Fruit fly (Drosophila melanogaster) whole organism, prepupa: ENCODE results near the gene Octbeta1R.

Source experiments
- Blimp-1 ChIP-seq: fragments of 200-800 bp; sonication (Bioruptor generic); optimal IDR thresholded peaks from 3 replicates; lab custom pipeline; 2017; ENCODE audit warnings: missing biosample characterization, missing genetic modification characterization, mild to moderate bottlenecking, moderate library complexity, missing genetic modification reagents
- CG10631 ChIP-seq: fragments of 200-800 bp; sonication (Bioruptor generic); optimal IDR thresholded peaks from 2 replicates; lab custom pipeline; 2016; ENCODE audit warnings: missing biosample characterization, missing genetic modification characterization
- CG10669 ChIP-seq: fragments of 200-800 bp; sonication (Bioruptor generic); optimal IDR thresholded peaks from 3 replicates; lab custom pipeline; 2018; ENCODE audit warnings: missing biosample characterization, mild to moderate bottlenecking, missing genetic modification characterization, moderate library complexity
- CG11294 ChIP-seq: fragments of 200-800 bp; sonication (Bioruptor generic); IDR thresholded peaks from 2 replicates; pipeline ENCODE4 v1.3.6; 2022; ENCODE audit warnings: missing biosample characterization, missing genetic modification characterization
- CG15336 ChIP-seq: fragments of 200-800 bp; sonication (Bioruptor generic); IDR thresholded peaks from 2 replicates; pipeline ENCODE4 v1.3.6; 2022; ENCODE audit warnings: missing biosample characterization, missing genetic modification characterization
- CG1621 ChIP-seq: fragments of 200-800 bp; sonication (Bioruptor generic); optimal IDR thresholded peaks from 3 replicates; lab custom pipeline; 2018; ENCODE audit warnings: missing biosample characterization, mild to moderate bottlenecking, missing genetic modification characterization
- CG16779 ChIP-seq: fragments of 200-800 bp; sonication (Bioruptor generic); optimal IDR thresholded peaks from 3 replicates; lab custom pipeline; 2017; ENCODE audit warnings: missing biosample characterization, mild to moderate bottlenecking, missing genetic modification characterization
- CG3032 ChIP-seq: fragments of 200-800 bp; optimal IDR thresholded peaks from 2 replicates; lab custom pipeline; 2019; ENCODE audit warnings: missing biosample characterization, mild to moderate bottlenecking, missing genetic modification characterization, moderate library complexity
- CG32006 ChIP-seq: fragments of 200-800 bp; sonication (Bioruptor generic); optimal IDR thresholded peaks from 3 replicates; lab custom pipeline; 2017; ENCODE audit warnings: missing biosample characterization, mild to moderate bottlenecking, missing genetic modification characterization
- CG34406 ChIP-seq: fragments of 200-800 bp; sonication (Bioruptor generic); optimal IDR thresholded peaks from 3 replicates; lab custom pipeline; 2016; ENCODE audit warnings: missing biosample characterization, missing genetic modification characterization
- CG3919 ChIP-seq: fragments of 200-800 bp; sonication (Bioruptor generic); optimal IDR thresholded peaks from 3 replicates; lab custom pipeline; 2016; ENCODE audit warnings: missing biosample characterization, missing genetic modification characterization
- CG6163 ChIP-seq: fragments of 200-800 bp; sonication (Bioruptor generic); IDR thresholded peaks from 3 replicates; pipeline ENCODE4 v1.3.6; 2022; ENCODE audit warnings: missing biosample characterization, missing genetic modification characterization
- CG6276 ChIP-seq: fragments of 200-800 bp; sonication (Bioruptor generic); optimal IDR thresholded peaks from 2 replicates; lab custom pipeline; 2017; ENCODE audit warnings: missing biosample characterization, mild to moderate bottlenecking, missing genetic modification characterization
- CG6854 ChIP-seq: fragments of 200-800 bp; sonication (Bioruptor generic); optimal IDR thresholded peaks from 2 replicates; lab custom pipeline; 2017; ENCODE audit warnings: missing biosample characterization, mild to moderate bottlenecking, missing genetic modification characterization
- CG8119 ChIP-seq: fragments of 200-800 bp; sonication (Bioruptor generic); IDR thresholded peaks from 3 replicates; pipeline ENCODE4 v1.3.6; 2022; ENCODE audit warnings: missing biosample characterization, missing genetic modification characterization
- CG8632 ChIP-seq: fragments of 200-800 bp; sonication (Bioruptor generic); optimal IDR thresholded peaks from 3 replicates; lab custom pipeline; 2016; ENCODE audit warnings: missing biosample characterization, missing genetic modification characterization
- Hr38 ChIP-seq: sonication (Bioruptor generic); optimal IDR thresholded peaks from 2 replicates; lab custom pipeline; 2016; ENCODE audit warnings: missing biosample characterization, missing genetic modification characterization
- Hr4 ChIP-seq: fragments of 200-800 bp; sonication (Bioruptor generic); optimal IDR thresholded peaks from 3 replicates; lab custom pipeline; 2016; ENCODE audit warnings: missing biosample characterization, missing genetic modification characterization
- Met ChIP-seq: fragments of 200-800 bp; sonication (Bioruptor generic); optimal IDR thresholded peaks from 3 replicates; lab custom pipeline; 2016; ENCODE audit warnings: missing biosample characterization, missing genetic modification characterization
- OdsH ChIP-seq: fragments of 200-800 bp; sonication (Bioruptor generic); optimal IDR thresholded peaks from 3 replicates; lab custom pipeline; 2016; ENCODE audit warnings: missing biosample characterization, missing genetic modification characterization
- Smox ChIP-seq: fragments of 200-800 bp; sonication (Bioruptor generic); optimal IDR thresholded peaks from 3 replicates; lab custom pipeline; 2016; ENCODE audit warnings: missing biosample characterization, missing genetic modification characterization
- Sox14 ChIP-seq: fragments of 200-800 bp; sonication (Bioruptor generic); optimal IDR thresholded peaks from 3 replicates; lab custom pipeline; 2016; ENCODE audit warnings: missing biosample characterization, missing genetic modification characterization
- acj6 ChIP-seq: fragments of 200-800 bp; sonication (Bioruptor generic); optimal IDR thresholded peaks from 3 replicates; lab custom pipeline; 2016; ENCODE audit warnings: missing biosample characterization, missing genetic modification characterization
- dsx ChIP-seq: fragments of 200-800 bp; optimal IDR thresholded peaks from 3 replicates; lab custom pipeline; 2019; ENCODE audit warnings: missing biosample characterization, mild to moderate bottlenecking, missing genetic modification characterization, moderate library complexity; ENCODE audit not compliant: poor library complexity, severe bottlenecking
- eg ChIP-seq: fragments of 200-800 bp; sonication (Bioruptor generic); IDR thresholded peaks from 3 replicates; pipeline ENCODE4 v1.3.6; 2022; ENCODE audit warnings: missing biosample characterization, missing genetic modification characterization
- esn ChIP-seq: fragments of 200-800 bp; sonication (Bioruptor generic); optimal IDR thresholded peaks from 2 replicates; lab custom pipeline; 2016; ENCODE audit warnings: missing biosample characterization, mild to moderate bottlenecking, missing genetic modification characterization, moderate library complexity
- fkh ChIP-seq: fragments of 200-800 bp; sonication (Bioruptor generic); optimal IDR thresholded peaks from 3 replicates; lab custom pipeline; 2017; ENCODE audit warnings: missing biosample characterization, mild to moderate bottlenecking, missing genetic modification characterization, moderate library complexity
- salr ChIP-seq, 2 experiments: fragments of 200-800 bp; sonication (Bioruptor generic); optimal IDR thresholded peaks; 3 replicates each; lab custom pipeline; 2016 to 2018; ENCODE audit warnings: missing biosample characterization in 2 of 2, missing genetic modification characterization in 2 of 2, mild to moderate bottlenecking in 1 of 2
- topi ChIP-seq: fragments of 200-800 bp; sonication (Bioruptor generic); optimal IDR thresholded peaks from 3 replicates; lab custom pipeline; 2016; ENCODE audit warnings: missing biosample characterization, missing genetic modification characterization

Octbeta1R gene

DNA sequence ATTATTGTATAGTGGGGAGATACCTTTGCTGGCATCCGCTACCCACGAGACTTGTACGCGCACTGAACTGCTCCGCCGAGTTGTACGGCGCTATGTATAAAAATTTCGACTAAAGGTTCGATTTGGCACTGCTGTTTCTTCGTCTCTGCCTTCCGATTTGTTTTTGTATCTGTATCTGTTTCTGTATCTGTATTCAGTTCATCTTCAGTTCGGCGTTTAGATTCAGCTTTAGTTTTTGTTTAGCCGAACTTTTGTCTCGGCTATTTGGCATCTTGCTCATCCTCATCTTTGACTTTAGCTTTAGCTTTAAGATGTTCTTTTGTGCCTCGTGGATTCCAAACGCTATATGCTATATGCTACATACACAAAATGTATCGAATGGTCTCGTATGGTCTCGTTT lies 65.5 kb downstream of the Octbeta1R start, which contains the start of gene sit:
sit (minus strand) TSS at position 71 of the 400 bp plus-strand sequence.
- TF ChIP-seq CG34406 (GFP tag; lab: Kevin White, UChicago) (no peak), eg (GFP tag; lab: Robert Waterston, UW) (no peak), CG15336 (GFP tag; lab: Robert Waterston, UW) (no peak), CG6163 (no peak)

DNA sequence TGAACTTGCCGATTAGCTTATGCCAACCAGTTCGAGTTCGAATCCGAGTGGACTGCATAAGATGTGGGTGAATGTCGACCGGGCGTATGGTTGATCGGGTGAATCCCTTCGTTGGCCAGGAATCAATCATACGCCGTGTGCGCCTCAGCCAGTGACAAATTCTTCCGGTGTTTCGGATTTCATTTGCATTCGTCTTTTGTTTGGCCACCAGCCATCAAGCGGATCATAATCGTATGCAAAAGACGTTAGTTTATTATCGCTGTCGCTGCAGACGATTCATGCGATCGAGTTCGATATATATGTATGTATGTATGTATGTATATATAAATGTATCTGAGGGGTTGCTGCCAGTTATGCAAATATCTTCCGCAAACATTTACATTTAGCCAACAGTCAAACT lies 67.1 kb downstream of the Octbeta1R start:
- TF ChIP-seq CG3032 (tag; lab: Kevin White, UChicago) (no peak), CG32006 (no peak)

DNA sequence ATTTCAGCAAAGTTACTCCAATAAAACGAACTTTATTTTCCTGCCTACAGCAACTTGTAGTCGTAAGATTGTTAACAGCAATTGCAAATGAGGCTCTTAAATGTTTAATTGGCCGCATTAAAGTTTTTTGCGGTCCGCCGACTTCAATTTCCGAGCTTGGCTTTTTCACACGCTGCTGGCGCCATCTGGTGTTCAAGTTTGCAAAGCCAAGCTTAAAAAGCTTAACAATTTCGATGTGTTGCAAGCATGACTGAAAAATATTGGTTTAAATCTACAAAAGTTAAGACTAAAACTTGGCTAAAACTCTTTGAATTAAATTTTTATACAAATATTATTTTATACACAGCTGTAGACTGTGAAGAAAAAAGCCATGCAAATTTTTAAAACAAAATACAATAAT lies 67.7 kb downstream of the Octbeta1R start:
- no peak for TF ChIP-seq acj6 (GFP tag; lab: Kevin White, UChicago)
- TF ChIP-seq Met (GFP tag; lab: Kevin White, UChicago): no peak
- no peak for TF ChIP-seq CG10631 (GFP tag; lab: Kevin White, UChicago)
- no peak for TF ChIP-seq Hr38 (GFP tag; lab: Kevin White, UChicago)
- TF ChIP-seq CG8632 (GFP tag; lab: Kevin White, UChicago): no peak
- no peak for TF ChIP-seq CG3032 (tag; lab: Kevin White, UChicago)
- no peak for TF ChIP-seq Hr4

DNA sequence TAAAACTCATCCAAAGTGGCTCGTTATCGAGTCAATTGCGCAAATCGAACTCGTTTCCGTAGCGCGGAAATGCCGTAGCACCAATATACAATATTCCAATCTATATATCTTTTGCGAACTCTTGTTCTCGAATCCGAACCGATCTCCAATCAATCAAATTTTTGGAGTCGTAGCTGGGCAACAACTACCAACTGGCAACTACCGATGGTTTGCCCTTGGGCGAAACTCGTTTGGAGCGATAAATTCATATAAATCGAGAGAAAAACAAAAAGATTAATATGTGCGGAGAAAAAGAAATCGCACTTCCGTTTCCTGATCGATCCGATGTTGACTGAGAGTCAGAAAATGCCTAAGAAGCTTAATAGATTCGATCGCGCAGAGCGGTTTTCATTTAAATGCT lies 68.7 kb downstream of the Octbeta1R start:
- TF ChIP-seq CG1621 (tag; lab: Kevin White, UChicago): no peak
- no peak for TF ChIP-seq eg (GFP tag; lab: Robert Waterston, UW)
- TF ChIP-seq Smox: no peak
- no peak for TF ChIP-seq CG3919
- no peak for TF ChIP-seq salr (GFP tag; optimal IDR thresholded peaks at IDR 0.05; lab: Kevin White, UChicago)
- TF ChIP-seq CG6276 (GFP tag; lab: Kevin White, UChicago): no peak
- TF ChIP-seq OdsH (GFP tag; lab: Kevin White, UChicago): no peak
- no peak for TF ChIP-seq CG3032 (tag; lab: Kevin White, UChicago)
- TF ChIP-seq CG6163: no peak
- TF ChIP-seq Blimp-1 (GFP tag; lab: Kevin White, UChicago): no peak
- no peak for TF ChIP-seq topi (GFP tag; lab: Kevin White, UChicago)
- no peak for TF ChIP-seq CG11294
- TF ChIP-seq dsx (GFP tag; lab: Kevin White, UChicago): no peak
- no peak for TF ChIP-seq Sox14
- no peak for TF ChIP-seq CG10669 (GFP tag; lab: Kevin White, UChicago)
- no peak for TF ChIP-seq CG8119

DNA sequence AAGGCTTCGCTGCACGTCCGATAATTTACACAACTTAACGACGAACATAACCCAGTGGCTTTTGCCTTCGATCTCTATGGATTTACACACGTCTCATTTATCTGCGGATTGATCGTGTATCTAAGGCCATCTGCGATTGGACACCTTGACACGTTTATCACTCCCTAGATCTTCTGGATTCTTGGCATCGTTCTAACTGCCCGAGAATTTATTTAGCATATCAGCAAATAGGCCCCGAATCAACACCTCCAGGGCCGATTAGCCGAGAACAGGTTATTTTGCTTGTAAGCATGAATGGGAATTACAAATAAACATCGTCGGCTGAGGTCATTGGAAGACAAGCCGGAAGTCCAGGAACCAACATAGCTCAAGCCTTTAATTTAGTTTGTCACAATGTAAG lies 71.5 kb downstream of the Octbeta1R start:
- no peak for TF ChIP-seq CG6854 (GFP tag; lab: Kevin White, UChicago)
- no peak for TF ChIP-seq esn (GFP tag; lab: Kevin White, UChicago)
- peak; percentile 27 for TF ChIP-seq fkh (GFP tag; lab: Kevin White, UChicago)
- no peak for TF ChIP-seq CG16779 (tag; lab: Kevin White, UChicago)
- TF ChIP-seq, all 60 proteins: peak for 1
